Fruit fly (Drosophila melanogaster): Measurements from ENCODE around the gene CG13116.

DNA sequence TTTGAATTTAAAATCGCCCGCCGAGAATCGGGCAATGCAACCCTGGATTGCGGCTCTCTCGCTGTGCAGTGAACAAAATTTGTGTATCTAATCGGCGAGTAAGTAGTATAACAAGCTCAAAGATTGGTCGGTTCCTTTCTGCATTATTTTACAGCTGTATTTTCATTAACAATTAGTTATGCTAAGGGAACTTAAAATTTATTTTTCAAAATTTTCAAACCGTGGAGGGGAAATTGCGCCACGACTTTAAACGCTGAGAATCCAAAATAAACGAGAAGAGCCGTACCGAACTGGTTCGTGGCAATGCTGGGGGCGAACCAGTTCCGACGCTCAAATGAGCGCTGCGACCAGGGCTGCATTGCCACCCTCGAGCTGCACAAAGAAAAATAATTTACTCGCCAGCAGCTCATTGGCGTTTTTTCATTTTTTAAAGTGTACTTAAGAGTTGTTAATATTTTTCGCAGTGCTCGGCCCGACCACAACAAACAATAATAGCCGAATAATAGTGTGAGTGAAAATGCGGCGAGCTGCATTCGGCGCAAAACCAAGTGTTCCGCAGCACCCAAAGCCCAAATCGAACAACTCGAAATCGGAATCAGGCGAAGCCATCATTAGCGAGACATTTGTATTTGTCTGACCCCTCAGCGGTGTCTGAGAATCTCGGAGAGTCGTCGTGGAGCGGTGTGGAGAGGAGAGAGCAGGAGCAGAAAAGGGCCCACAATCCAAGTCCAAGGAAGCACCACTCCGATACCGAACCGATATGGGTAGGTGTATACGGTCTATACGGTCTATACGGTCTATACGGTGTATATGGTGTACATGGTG lies 28.5 kb downstream of the CG13116 start, which contains the start of gene zf30C:
- TF ChIP-seq fru (GFP tag; optimal IDR thresholded peaks at IDR 0.05) = peak; percentile 90
- peak; percentile 94 for TF ChIP-seq ey (GFP tag; optimal IDR thresholded peaks at IDR 0.05)
- no peak for TF ChIP-seq Dif (GFP tag; optimal IDR thresholded peaks at IDR 0.05; ENCODE audit: partially characterized antibody)
- no peak for TF ChIP-seq pan (optimal IDR thresholded peaks at IDR 0.05)
- TF ChIP-seq Abd-B (GFP tag; optimal IDR thresholded peaks at IDR 0.05) = no peak
- peak; percentile 61 for TF ChIP-seq Mio (GFP tag; optimal IDR thresholded peaks at IDR 0.05)
- TF ChIP-seq h (GFP tag; optimal IDR thresholded peaks at IDR 0.05) = peak; percentile 94
- no peak for TF ChIP-seq Dfd (GFP tag; optimal IDR thresholded peaks at IDR 0.05)
- peak; percentile 94 for TF ChIP-seq rgr (GFP tag; optimal IDR thresholded peaks at IDR 0.05)
- TF ChIP-seq Myc (optimal IDR thresholded peaks at IDR 0.05) = peak; percentile 65
